Worm (Caenorhabditis elegans): ENCODE measurements around the gene nit-1.

ce11 chrIII:3954828-3955227, 32.8 kb downstream of the nit-1 start:
- TF ChIP-seq unc-130 (GFP tag; optimal IDR thresholded peaks at IDR 0.05) (no peak), snpc-4 (GFP tag; optimal IDR thresholded peaks at IDR 0.05) (no peak), snpc-4 (tag; optimal IDR thresholded peaks at IDR 0.05) (no peak), mel-28 (tag; optimal IDR thresholded peaks at IDR 0.05; ENCODE audit: borderline replicate concordance) (no peak)

Data from whole organism, young adult.